Worm (Caenorhabditis elegans) whole organism, L1 larva: ENCODE data around the gene R05A10.7.

ENCODE experiments used
- ama-1 ChIP-seq: fragments of 150-350 bp; optimal IDR thresholded peaks from 2 replicates; lab custom pipeline; 2014
- ceh-82 ChIP-seq, 3 experiments: fragments of 150-350 bp in 1 of 3; sonication (generic microtip) in 2 of 3; optimal IDR thresholded peaks; 2 replicates each; lab custom pipeline; 2014 to 2017; ENCODE audit warnings: missing biosample characterization in 3 of 3, missing genetic modification characterization in 3 of 3
- dpl-1 ChIP-seq, 3 experiments: fragments of 150-350 bp in 2 of 3; sonication (generic microtip) in 1 of 3; optimal IDR thresholded peaks; 2 replicates each; lab custom pipeline; 2014 to 2017; ENCODE audit warnings: missing biosample characterization in 3 of 3, missing genetic modification characterization in 3 of 3, missing genetic modification reagents in 3 of 3
- elt-3 ChIP-seq, 6 experiments: fragments of 150-350 bp in 1 of 6; sonication (generic microtip); optimal IDR thresholded peaks; 2 replicates each; lab custom pipeline; 2017 to 2018; ENCODE audit warnings: missing biosample characterization in 6 of 6, missing genetic modification characterization in 6 of 6, inconsistent platforms in 1 of 6
- unc-130 ChIP-seq: fragments of 150-350 bp; optimal IDR thresholded peaks from 2 replicates; lab custom pipeline; 2017; ENCODE audit warnings: missing biosample characterization, missing genetic modification characterization, inconsistent platforms

DNA sequence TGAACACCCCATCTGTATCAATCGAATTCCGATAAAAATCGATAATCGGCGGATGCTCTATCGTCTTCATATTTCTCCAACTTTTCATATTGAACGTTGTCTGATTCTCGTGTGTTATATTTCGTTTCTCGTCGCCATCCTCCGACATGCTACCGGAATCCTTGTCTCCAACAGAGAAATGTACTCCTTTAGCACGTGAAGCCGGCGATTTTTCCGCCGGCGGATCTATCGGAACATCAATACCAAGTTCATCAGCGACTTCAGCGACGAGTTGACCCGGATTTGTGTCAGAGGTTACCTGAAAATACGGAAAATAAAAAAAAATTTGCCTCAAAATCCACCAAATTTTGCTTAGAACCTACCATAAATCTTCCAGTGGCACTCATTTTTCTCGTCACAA lies 47.6 kb downstream of the R05A10.7 start:
- TF ChIP-seq ceh-82 (tag; optimal IDR thresholded peaks at IDR 0.05; lab: Kevin White, UChicago) (no peak), elt-3 (tag; optimal IDR thresholded peaks at IDR 0.05; lab: Kevin White, UChicago) (no peak), dpl-1 (GFP tag; optimal IDR thresholded peaks at IDR 0.05; lab: Kevin White, UChicago) (no peak), unc-130 (tag; lab: Kevin White, UChicago) (no peak), ama-1 (lab: Kevin White, UChicago) (no peak)
